Fruit fly (Drosophila melanogaster): ENCODE data around the gene CG3706.

The CG3706 gene

dm6 chrX:927209-927862 lies 4.9 kb downstream of the CG3706 start, which contains the start of gene Lztr1 (continued):
- TF ChIP-seq Med (GFP tag) (peak; percentile 69), CG2116 (GFP tag; optimal IDR thresholded peaks at IDR 0.05) (peak; percentile 14), Hr51 (GFP tag; optimal IDR thresholded peaks at IDR 0.05) (no peak), CG12659 (GFP tag; optimal IDR thresholded peaks at IDR 0.05) (peak; percentile 1), ato (GFP tag; IDR thresholded peaks at IDR 0.05; ENCODE audit: partially characterized antibody) (0 out of 2 replicates have a peak, but pooled peaks have one; percentile 38), Nf-YB (GFP tag; optimal IDR thresholded peaks at IDR 0.05) (no peak), cg (GFP tag; optimal IDR thresholded peaks at IDR 0.05) (peak; percentile 52), sens (GFP tag) (peak; percentile 3), CG13894 (tag; optimal IDR thresholded peaks at IDR 0.05) (no peak), CG15514 (GFP tag; optimal IDR thresholded peaks at IDR 0.05) (peak; percentile 95), pzg (GFP tag; optimal IDR thresholded peaks at IDR 0.05) (peak; percentile 12), BEAF-32 (GFP tag; optimal IDR thresholded peaks at IDR 0.05) (peak; percentile 41)

dm6 chrX:921359-921758 lies 10.9 kb downstream of the CG3706 start:
- TF ChIP-seq Hmr (GFP tag; optimal IDR thresholded peaks at IDR 0.05) = peak; percentile 5
- peak; percentile 3 for TF ChIP-seq CG7556 (GFP tag; optimal IDR thresholded peaks at IDR 0.05)
- no peak for TF ChIP-seq shn (GFP tag; optimal IDR thresholded peaks at IDR 0.05)
- 0 out of 3 replicates have a peak, but pooled peaks have one; percentile 26 for TF ChIP-seq dysf (GFP tag; IDR thresholded peaks at IDR 0.05)
- TF ChIP-seq CG3847 (GFP tag; IDR thresholded peaks at IDR 0.05) = peak; percentile 14; the same call in 1 of the 2 replicates
- peak in 1 of 2 experiments; percentile 25 for TF ChIP-seq bsh (GFP tag; optimal IDR thresholded peaks at IDR 0.05)
- TF ChIP-seq Sry-β (GFP tag; optimal IDR thresholded peaks at IDR 0.05) = no peak
- TF ChIP-seq row (GFP tag; IDR thresholded peaks at IDR 0.05) = peak; percentile 60; the same call in 2 of the 3 replicates
- no peak for TF ChIP-seq chn (GFP tag; optimal IDR thresholded peaks at IDR 0.05)
- peak; percentile 31; the same call in 1 of the 2 replicates for TF ChIP-seq Xrp1 (GFP tag; IDR thresholded peaks at IDR 0.05)
- TF ChIP-seq Ets65A (GFP tag) = peak; percentile 59
- TF ChIP-seq sens (GFP tag) = peak; percentile 79
- TF ChIP-seq CG32532 (GFP tag; IDR thresholded peaks at IDR 0.05) = peak; percentile 27; the same call in 1 of the 2 replicates
- 0 out of 2 replicates have a peak, but pooled peaks have one; percentile 14 for TF ChIP-seq sob (GFP tag; IDR thresholded peaks at IDR 0.05)
- TF ChIP-seq slbo (GFP tag; IDR thresholded peaks at IDR 0.05) = peak; percentile 52
- 0 out of 3 replicates have a peak, but pooled peaks have one; percentile 14 for TF ChIP-seq zfh1 (GFP tag; IDR thresholded peaks at IDR 0.05)
- TF ChIP-seq CG11456 (GFP tag; IDR thresholded peaks at IDR 0.05) = 0 out of 3 replicates have a peak, but pooled peaks have one; percentile 10
- 0 out of 2 replicates have a peak, but pooled peaks have one; percentile 7 for TF ChIP-seq Ada2b (GFP tag; IDR thresholded peaks at IDR 0.05)
- TF ChIP-seq tgo (GFP tag; IDR thresholded peaks at IDR 0.05) = no peak
- TF ChIP-seq CG1603 (tag; optimal IDR thresholded peaks at IDR 0.05) = peak; percentile 10
- peak; percentile 16 for TF ChIP-seq lilli (GFP tag; optimal IDR thresholded peaks at IDR 0.05)
- no peak for TF ChIP-seq prd (optimal IDR thresholded peaks at IDR 0.05)
- peak; percentile 51; the same call in 1 of the 3 replicates for TF ChIP-seq prd (GFP tag; IDR thresholded peaks at IDR 0.05)
- TF ChIP-seq Rfx (GFP tag; IDR thresholded peaks at IDR 0.05) = 0 out of 2 replicates have a peak, but pooled peaks have one; percentile 17
- no peak for TF ChIP-seq Dll (GFP tag; IDR thresholded peaks at IDR 0.05; ENCODE audit: partially characterized antibody)
- TF ChIP-seq CG2120 (GFP tag; optimal IDR thresholded peaks at IDR 0.05) = peak; percentile 52
- TF ChIP-seq CG18599 (GFP tag; optimal IDR thresholded peaks at IDR 0.05) = peak; percentile 53
- TF ChIP-seq Meics (GFP tag; optimal IDR thresholded peaks at IDR 0.05) = peak; percentile 5
- 0 out of 2 replicates have a peak, but pooled peaks have one; percentile 20 for TF ChIP-seq CG9932 (GFP tag; IDR thresholded peaks at IDR 0.05)
- peak; percentile 45 for TF ChIP-seq D19B (GFP tag; optimal IDR thresholded peaks at IDR 0.05)
- TF ChIP-seq CG12155 (GFP tag; optimal IDR thresholded peaks at IDR 0.05) = no peak
- no peak for TF ChIP-seq Rx (GFP tag; IDR thresholded peaks at IDR 0.05)
- no peak for TF ChIP-seq hkb (optimal IDR thresholded peaks at IDR 0.05)
- 0 out of 2 replicates have a peak, but pooled peaks have one; percentile 27 for TF ChIP-seq hkb (GFP tag; IDR thresholded peaks at IDR 0.05)
- peak; percentile 40; the same call in 1 of the 2 replicates for TF ChIP-seq Ptx1 (GFP tag; IDR thresholded peaks at IDR 0.05)
- TF ChIP-seq CG13424 (tag; optimal IDR thresholded peaks at IDR 0.05) = peak; percentile 2
- TF ChIP-seq CG16813 (GFP tag; IDR thresholded peaks at IDR 0.05; ENCODE audit: partially characterized antibody) = no peak

Measured in whole organism, embryonic.